Fruit fly (Drosophila melanogaster) ovary, adult (tissue): ENCODE results near the gene CG13063.

Experiments used
- CG17801 ChIP-seq: fragments of 200-800 bp; optimal IDR thresholded peaks from 2 replicates; lab custom pipeline; 2019; ENCODE audit warnings: missing biosample characterization, mild to moderate bottlenecking, missing genetic modification characterization, moderate library complexity; ENCODE audit not compliant: partially characterized antibody

The CG13063 gene

DNA sequence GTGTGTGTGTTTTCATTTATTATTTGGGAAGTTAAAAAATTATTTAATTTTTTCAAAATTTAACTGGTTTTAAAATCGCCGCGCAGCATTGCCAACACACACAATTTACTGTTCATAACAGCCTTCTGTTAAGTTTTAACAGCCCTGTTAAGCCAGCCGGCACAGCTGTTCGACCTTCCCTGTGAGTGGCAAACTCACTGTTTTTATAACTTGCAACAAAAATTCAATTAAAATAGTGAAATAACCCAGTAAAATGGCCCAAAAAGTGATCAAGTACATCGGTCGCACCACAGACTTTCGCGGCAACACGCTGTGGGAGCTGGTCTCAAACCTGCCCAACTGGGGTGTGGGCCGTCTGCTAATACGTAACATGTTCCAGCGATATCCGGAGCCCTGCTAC lies 41.5 kb downstream of the CG13063 start, which contains the start of gene mRpS34:
TSS of gene mRpS34 (plus strand) at position 161 of the 400 bp plus-strand sequence.
- no peak for TF ChIP-seq CG17801 (GFP tag; lab: Kevin White, UChicago)

dm6 chr3L:16349686-16350085 lies 43.3 kb downstream of the CG13063 start:
- no peak for TF ChIP-seq CG17801 (GFP tag; lab: Kevin White, UChicago)

dm6 chr3L:16351770-16352429 lies 45.5 kb downstream of the CG13063 start, which contains the start of the genes Golgin104 and Tcs3:
Gene Golgin104, minus strand, starts transcription at chr3L:16351951.
Gene Tcs3, plus strand, starts transcription at chr3L:16351991.
- TF ChIP-seq CG17801 (GFP tag; lab: Kevin White, UChicago), result no peak

DNA sequence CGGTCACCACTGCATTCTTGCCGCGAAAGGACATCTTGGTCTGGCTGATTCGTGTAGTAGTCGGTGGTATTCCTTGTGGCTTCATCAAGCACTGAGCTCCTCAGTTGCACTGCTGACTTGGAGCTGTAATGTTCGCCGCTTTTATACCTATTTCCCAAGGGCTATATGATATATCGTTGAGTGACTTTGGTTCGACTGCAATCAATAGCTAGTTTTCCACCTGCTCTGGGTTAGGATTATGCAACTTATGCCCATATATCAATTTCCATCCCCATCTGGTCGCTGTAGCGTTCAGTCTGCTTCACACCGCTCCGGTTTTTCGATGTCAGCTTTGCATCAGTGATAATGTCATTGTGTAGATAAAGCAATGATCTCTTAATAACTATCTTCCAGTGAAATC lies 47.8 kb downstream of the CG13063 start, which contains the start of gene Pdh:
TSS of gene Pdh (minus strand) at position 101 of the 400 bp plus-strand sequence.
- TF ChIP-seq CG17801 (GFP tag; lab: Kevin White, UChicago), result no peak

dm6 chr3L:16356171-16356765 lies 49.9 kb downstream of the CG13063 start:
- no peak for TF ChIP-seq CG17801 (GFP tag; lab: Kevin White, UChicago)
